Fruit fly (Drosophila melanogaster): ENCODE data around the gene CG17376.

- TF ChIP-seq CG33017 (tag; optimal IDR thresholded peaks at IDR 0.05) (no peak), ovo (GFP tag; optimal IDR thresholded peaks at IDR 0.05) (no peak), Mnt (GFP tag; optimal IDR thresholded peaks at IDR 0.05) (no peak), CG7045 (GFP tag; optimal IDR thresholded peaks at IDR 0.05) (no peak), CG11617 (GFP tag; optimal IDR thresholded peaks at IDR 0.05) (no peak), Clk (GFP tag; optimal IDR thresholded peaks at IDR 0.05) (no peak), CG12768 (GFP tag; optimal IDR thresholded peaks at IDR 0.05) (no peak), cnc (optimal IDR thresholded peaks at IDR 0.05) (no peak)
Observed at dm6 chr2L:6833661-6834073, 33.0 kb upstream of the CG17376 start.
